Fruit fly (Drosophila melanogaster) whole organism, embryonic: ENCODE data around the gene CG4297.

Experiments used
- Ada2b ChIP-seq: fragments of 200-800 bp; sonication (Bioruptor generic); IDR thresholded peaks from 2 replicates; pipeline ENCODE4 v1.3.6; 2022; ENCODE audit warnings: missing biosample characterization, missing genetic modification characterization
- Antp ChIP-seq: fragments of 200-800 bp; sonication (Bioruptor generic); optimal IDR thresholded peaks from 3 replicates; lab custom pipeline; 2016; ENCODE audit warnings: missing biosample characterization, missing genetic modification characterization
- Atf6 ChIP-seq: fragments of 200-800 bp; sonication (Bioruptor generic); IDR thresholded peaks from 2 replicates; pipeline ENCODE4 v1.3.6; 2022; ENCODE audit warnings: missing biosample characterization, missing genetic modification characterization
- CG10267 ChIP-seq: fragments of 200-800 bp; sonication (Bioruptor generic); optimal IDR thresholded peaks from 2 replicates; lab custom pipeline; 2018; ENCODE audit warnings: missing biosample characterization, mild to moderate bottlenecking, missing genetic modification characterization, moderate library complexity
- CG10321 ChIP-seq: fragments of 200-800 bp; sonication (Bioruptor generic); IDR thresholded peaks from 2 replicates; pipeline ENCODE4 v1.3.6; 2022; ENCODE audit warnings: missing biosample characterization, missing genetic modification characterization
- CG10431 ChIP-seq: fragments of 200-800 bp; sonication (Bioruptor generic); optimal IDR thresholded peaks from 3 replicates; lab custom pipeline; 2018; ENCODE audit warnings: missing biosample characterization, mild to moderate bottlenecking, missing genetic modification characterization
- CG10959 ChIP-seq: fragments of 200-800 bp; sonication (Bioruptor generic); IDR thresholded peaks from 2 replicates; pipeline ENCODE4 v1.3.6; 2022; ENCODE audit warnings: missing biosample characterization, missing genetic modification characterization
- CG12155 ChIP-seq: fragments of 200-800 bp; sonication (Bioruptor generic); optimal IDR thresholded peaks from 3 replicates; lab custom pipeline; 2016; ENCODE audit warnings: missing biosample characterization, missing genetic modification characterization
- CG12942 ChIP-seq: fragments of 200-800 bp; sonication (Bioruptor generic); optimal IDR thresholded peaks from 3 replicates; lab custom pipeline; 2016; ENCODE audit warnings: missing biosample characterization, missing genetic modification characterization
- CG15479 ChIP-seq: fragments of 200-800 bp; sonication (Bioruptor generic); optimal IDR thresholded peaks from 3 replicates; lab custom pipeline; 2019; ENCODE audit warnings: missing biosample characterization, mild to moderate bottlenecking, missing genetic modification characterization, moderate library complexity
- CG17912 ChIP-seq: fragments of 200-800 bp; sonication (Bioruptor generic); optimal IDR thresholded peaks from 2 replicates; lab custom pipeline; 2018; ENCODE audit warnings: missing biosample characterization, mild to moderate bottlenecking, missing genetic modification characterization
- CG31224 ChIP-seq: fragments of 200-800 bp; sonication (Bioruptor generic); IDR thresholded peaks from 2 replicates; pipeline ENCODE4 v1.3.6; 2022; ENCODE audit warnings: missing biosample characterization, missing genetic modification characterization
- CG32532 ChIP-seq: fragments of 200-800 bp; sonication (Bioruptor generic); IDR thresholded peaks from 2 replicates; pipeline ENCODE4 v1.3.6; 2022; ENCODE audit warnings: missing biosample characterization, missing genetic modification characterization
- CG34376 ChIP-seq: fragments of 200-800 bp; sonication (Bioruptor generic); optimal IDR thresholded peaks from 2 replicates; lab custom pipeline; 2018; ENCODE audit warnings: missing biosample characterization, mild to moderate bottlenecking, missing genetic modification characterization
- CG4707 ChIP-seq: fragments of 200-800 bp; sonication (Bioruptor generic); optimal IDR thresholded peaks from 2 replicates; lab custom pipeline; 2018; ENCODE audit warnings: missing biosample characterization, mild to moderate bottlenecking, missing genetic modification characterization, moderate library complexity
- CG4730 ChIP-seq: fragments of 200-800 bp; sonication (Bioruptor generic); IDR thresholded peaks from 2 replicates; pipeline ENCODE4 v1.3.6; 2022; ENCODE audit warnings: missing biosample characterization, missing genetic modification characterization
- CG7372 ChIP-seq: fragments of 200-800 bp; sonication (Bioruptor generic); IDR thresholded peaks from 2 replicates; pipeline ENCODE4 v1.3.6; 2022; ENCODE audit warnings: missing biosample characterization, missing genetic modification characterization
- CG9797 ChIP-seq: fragments of 200-800 bp; sonication (Bioruptor generic); optimal IDR thresholded peaks from 3 replicates; lab custom pipeline; 2018; ENCODE audit warnings: missing biosample characterization, mild to moderate bottlenecking, missing genetic modification characterization
- CG9817 ChIP-seq: fragments of 200-800 bp; sonication (Bioruptor generic); optimal IDR thresholded peaks from 2 replicates; lab custom pipeline; 2018; ENCODE audit warnings: missing biosample characterization, mild to moderate bottlenecking, missing genetic modification characterization, moderate library complexity
- Doc2 ChIP-seq: fragments of 200-800 bp; sonication (Bioruptor generic); IDR thresholded peaks from 2 replicates; pipeline ENCODE4 v1.3.6; 2022; ENCODE audit warnings: missing biosample characterization, missing genetic modification characterization
- Gsc ChIP-seq: fragments of 200-800 bp; sonication (Bioruptor generic); IDR thresholded peaks from 2 replicates; pipeline ENCODE4 v1.3.6; 2022; ENCODE audit warnings: missing biosample characterization, missing genetic modification characterization
- Hmx ChIP-seq: fragments of 200-800 bp; sonication (Bioruptor generic); optimal IDR thresholded peaks from 2 replicates; lab custom pipeline; 2016; ENCODE audit warnings: missing biosample characterization, missing genetic modification characterization
- Hr3 ChIP-seq: fragments of 200-800 bp; sonication (Bioruptor generic); optimal IDR thresholded peaks from 3 replicates; lab custom pipeline; 2016; ENCODE audit warnings: missing biosample characterization, missing genetic modification characterization
- Hr39 ChIP-seq: fragments of >200 bp; optimal IDR thresholded peaks from 2 replicates; lab custom pipeline; 2017
- Mrtf ChIP-seq: fragments of 200-800 bp; sonication (Bioruptor generic); IDR thresholded peaks from 3 replicates; pipeline ENCODE4 v1.3.6; 2022; ENCODE audit warnings: missing biosample characterization, missing genetic modification characterization
- Myb ChIP-seq: fragments of 200-800 bp; sonication (Bioruptor generic); optimal IDR thresholded peaks from 2 replicates; lab custom pipeline; 2016; ENCODE audit warnings: missing biosample characterization, missing genetic modification characterization
- NFAT ChIP-seq: fragments of 200-800 bp; sonication (Bioruptor generic); IDR thresholded peaks from 2 replicates; pipeline ENCODE4 v1.3.6; 2022; ENCODE audit warnings: missing biosample characterization, missing genetic modification characterization
- Nf-YC ChIP-seq: fragments of 200-800 bp; optimal IDR thresholded peaks from 3 replicates; lab custom pipeline; 2019; ENCODE audit warnings: missing biosample characterization, mild to moderate bottlenecking, missing genetic modification characterization, moderate library complexity
- Sox102F ChIP-seq: fragments of 200-800 bp; sonication (Bioruptor generic); optimal IDR thresholded peaks from 2 replicates; lab custom pipeline; 2018; ENCODE audit warnings: missing biosample characterization, mild to moderate bottlenecking, missing genetic modification characterization, moderate library complexity
- Sry-δ ChIP-seq: fragments of 200-800 bp; sonication (Bioruptor generic); optimal IDR thresholded peaks from 2 replicates; lab custom pipeline; 2016; ENCODE audit warnings: missing biosample characterization, missing genetic modification characterization
- ase ChIP-seq: fragments of 200-800 bp; sonication (Bioruptor generic); IDR thresholded peaks from 3 replicates; pipeline ENCODE4 v1.3.6; 2022; ENCODE audit warnings: missing biosample characterization, missing genetic modification characterization
- bab2 ChIP-seq: fragments of 200-800 bp; sonication (Bioruptor generic); optimal IDR thresholded peaks from 2 replicates; lab custom pipeline; 2016; ENCODE audit warnings: missing biosample characterization, missing genetic modification characterization
- bbx ChIP-seq: fragments of 200-800 bp; sonication (Bioruptor generic); IDR thresholded peaks from 2 replicates; pipeline ENCODE4 v1.3.6; 2022; ENCODE audit warnings: missing biosample characterization, missing genetic modification characterization; ENCODE audit not compliant: partially characterized antibody
- bigmax ChIP-seq: fragments of 200-800 bp; sonication (Bioruptor generic); optimal IDR thresholded peaks from 2 replicates; lab custom pipeline; 2018; ENCODE audit warnings: missing biosample characterization, mild to moderate bottlenecking, missing genetic modification characterization
- chm ChIP-seq: fragments of 200-800 bp; sonication (Bioruptor generic); IDR thresholded peaks from 2 replicates; pipeline ENCODE4 v1.3.6; 2022; ENCODE audit warnings: missing biosample characterization, missing genetic modification characterization
- eve ChIP-seq, 2 experiments: fragments of >200 bp; optimal IDR thresholded peaks; 2 replicates each; lab custom pipeline; 2017; ENCODE audit warnings: missing biosample characterization in 2 of 2, missing genetic modification characterization in 2 of 2
- gcm ChIP-seq: fragments of 200-800 bp; sonication (Bioruptor generic); optimal IDR thresholded peaks from 2 replicates; lab custom pipeline; 2019; ENCODE audit warnings: missing biosample characterization, mild to moderate bottlenecking, missing genetic modification characterization, moderate library complexity
- h ChIP-seq: fragments of >200 bp; optimal IDR thresholded peaks from 2 replicates; lab custom pipeline; 2017
- ind ChIP-seq: fragments of 200-800 bp; sonication (Bioruptor generic); optimal IDR thresholded peaks from 3 replicates; lab custom pipeline; 2016; ENCODE audit warnings: missing biosample characterization, missing genetic modification characterization
- insv ChIP-seq, 2 experiments: fragments of 200-800 bp; sonication (Bioruptor generic); optimal IDR thresholded peaks; 3 replicates each; lab custom pipeline; 2016 to 2018; ENCODE audit warnings: missing biosample characterization in 2 of 2, missing genetic modification characterization in 2 of 2
- jing ChIP-seq: fragments of 200-800 bp; sonication (Bioruptor generic); optimal IDR thresholded peaks from 2 replicates; lab custom pipeline; 2018; ENCODE audit warnings: missing biosample characterization, mild to moderate bottlenecking, missing genetic modification characterization
- lola ChIP-seq, 3 experiments: fragments of >200 bp in 2 of 3; fragments of 200-800 bp in 1 of 3; sonication (Bioruptor generic) in 1 of 3; optimal IDR thresholded peaks; 2 replicates each; lab custom pipeline; 2017 to 2019; ENCODE audit warnings: missing biosample characterization in 3 of 3, missing genetic modification characterization in 3 of 3, mild to moderate bottlenecking in 1 of 3, moderate library complexity in 1 of 3
- onecut ChIP-seq: fragments of 200-800 bp; sonication (Bioruptor generic); IDR thresholded peaks from 2 replicates; pipeline ENCODE4 v1.3.6; 2022; ENCODE audit warnings: missing biosample characterization, missing genetic modification characterization
- otp ChIP-seq: fragments of 200-800 bp; sonication (Bioruptor generic); IDR thresholded peaks from 3 replicates; pipeline ENCODE4, ENCODE4 v1.3.6; 2022; ENCODE audit warnings: missing biosample characterization, missing genetic modification characterization
- pfk ChIP-seq: fragments of 200-800 bp; sonication (Bioruptor generic); optimal IDR thresholded peaks from 2 replicates; lab custom pipeline; 2018; ENCODE audit warnings: missing biosample characterization, mild to moderate bottlenecking, missing genetic modification characterization, moderate library complexity
- pho ChIP-seq: fragments of 200-800 bp; sonication (Bioruptor generic); optimal IDR thresholded peaks from 2 replicates; lab custom pipeline; 2016; ENCODE audit warnings: missing biosample characterization, missing genetic modification characterization
- phol ChIP-seq: fragments of 200-800 bp; sonication (Bioruptor generic); optimal IDR thresholded peaks from 3 replicates; lab custom pipeline; 2018; ENCODE audit warnings: missing biosample characterization, mild to moderate bottlenecking, missing genetic modification characterization, moderate library complexity
- pum ChIP-seq: fragments of 200-800 bp; sonication (Bioruptor generic); optimal IDR thresholded peaks from 2 replicates; lab custom pipeline; 2016; ENCODE audit warnings: missing biosample characterization, missing genetic modification characterization
- rib ChIP-seq: fragments of 200-800 bp; sonication (Bioruptor generic); IDR thresholded peaks from 2 replicates; pipeline ENCODE4 v1.3.6; 2022; ENCODE audit warnings: missing biosample characterization, missing genetic modification characterization
- stwl ChIP-seq: fragments of 200-800 bp; sonication (Bioruptor generic); optimal IDR thresholded peaks from 3 replicates; lab custom pipeline; 2018; ENCODE audit warnings: missing biosample characterization, mild to moderate bottlenecking, missing genetic modification characterization, moderate library complexity
- yki ChIP-seq: fragments of >200 bp; optimal IDR thresholded peaks from 3 replicates; lab custom pipeline; 2018
- z ChIP-seq: fragments of 200-800 bp; sonication (Bioruptor generic); IDR thresholded peaks from 3 replicates; pipeline ENCODE4 v1.3.6; 2022; ENCODE audit warnings: missing biosample characterization, missing genetic modification characterization

The CG4297 gene

dm6 chr2L:487719-488547, 15.9 kb upstream of the CG4297 start (continued):
- TF ChIP-seq bbx (GFP tag; lab: Robert Waterston, UW), result no peak
- TF ChIP-seq CG9797, result no peak
- no peak for TF ChIP-seq Ada2b (GFP tag; lab: Robert Waterston, UW)
- no peak for TF ChIP-seq pfk (GFP tag; lab: Kevin White, UChicago)
- TF ChIP-seq CG10321 (GFP tag; lab: Robert Waterston, UW), result no peak
- no peak for TF ChIP-seq CG31224 (GFP tag; lab: Robert Waterston, UW)
- no peak for TF ChIP-seq stwl (tag; lab: Kevin White, UChicago)
- TF ChIP-seq CG12155, result peak; percentile 35
- no peak for TF ChIP-seq insv (GFP tag; optimal IDR thresholded peaks at IDR 0.05; lab: Kevin White, UChicago)
- TF ChIP-seq CG4707, result no peak
- TF ChIP-seq gcm (GFP tag; lab: Kevin White, UChicago), result no peak
- no peak for TF ChIP-seq h (lab: Kevin White, UChicago)
- TF ChIP-seq Myb (GFP tag; lab: Kevin White, UChicago), result no peak
- no peak for TF ChIP-seq Hmx (GFP tag; lab: Kevin White, UChicago)
- no peak for TF ChIP-seq pum (GFP tag; lab: Kevin White, UChicago)
- TF ChIP-seq otp, result no peak
- no peak for TF ChIP-seq CG7372 (GFP tag; lab: Robert Waterston, UW)
- no peak for TF ChIP-seq Gsc (GFP tag; lab: Robert Waterston, UW)
- no peak for TF ChIP-seq CG9817 (tag; lab: Kevin White, UChicago)
- TF ChIP-seq z, result no peak
- no peak for TF ChIP-seq Hr39 (lab: Kevin White, UChicago)
- no peak for TF ChIP-seq CG15479 (GFP tag; lab: Kevin White, UChicago)
- no peak for TF ChIP-seq Mrtf (GFP tag; lab: Robert Waterston, UW)
- TF ChIP-seq ase, result peak; percentile 32; the same call in 1 of the 3 replicates
- TF ChIP-seq onecut (GFP tag; lab: Robert Waterston, UW), result 0 out of 2 replicates have a peak, but pooled peaks have one; percentile 3
- no peak for TF ChIP-seq NFAT (GFP tag; lab: Robert Waterston, UW)
- TF ChIP-seq bab2 (GFP tag; lab: Kevin White, UChicago), result no peak
- no peak for TF ChIP-seq CG17912 (GFP tag; lab: Kevin White, UChicago)
- TF ChIP-seq Hr3 (GFP tag; lab: Kevin White, UChicago), result peak; percentile 20
- no peak for TF ChIP-seq CG12942 (GFP tag; lab: Kevin White, UChicago)
- peak; percentile 2 for TF ChIP-seq CG10267
- TF ChIP-seq ind, result peak; percentile 7
- TF ChIP-seq Nf-YC (tag; lab: Kevin White, UChicago), result peak; percentile 1
- no peak for TF ChIP-seq pho
- no peak for TF ChIP-seq CG10959 (GFP tag; lab: Robert Waterston, UW)
- peak; percentile 47 for TF ChIP-seq phol (tag; lab: Kevin White, UChicago)
- TF ChIP-seq Doc2 (GFP tag; lab: Robert Waterston, UW), result no peak
- no peak for TF ChIP-seq chm (GFP tag; lab: Robert Waterston, UW)
- no peak for TF ChIP-seq bigmax (GFP tag; lab: Kevin White, UChicago)
- TF ChIP-seq CG32532, result no peak
- TF ChIP-seq Sry-δ (GFP tag; lab: Kevin White, UChicago), result peak; percentile 2
- TF ChIP-seq CG10431 (GFP tag; lab: Kevin White, UChicago), result no peak
- no peak for TF ChIP-seq lola (GFP tag; optimal IDR thresholded peaks at IDR 0.05; lab: Kevin White, UChicago)
- no peak for TF ChIP-seq Antp
- TF ChIP-seq eve (GFP tag; optimal IDR thresholded peaks at IDR 0.05; lab: Kevin White, UChicago), result peak in 1 of 2 experiments; percentile 76
- no peak for TF ChIP-seq yki (lab: Kevin White, UChicago)
- no peak for TF ChIP-seq jing (GFP tag; lab: Kevin White, UChicago)
- TF ChIP-seq Sox102F (GFP tag; lab: Kevin White, UChicago), result peak; percentile 44
- no peak; the same call in 1 of the 2 replicates for TF ChIP-seq Atf6
- no peak for TF ChIP-seq CG4730 (GFP tag; lab: Robert Waterston, UW)
- TF ChIP-seq CG34376 (GFP tag; lab: Kevin White, UChicago), result no peak
- no peak for TF ChIP-seq rib (GFP tag; lab: Robert Waterston, UW)
